Fruit fly (Drosophila melanogaster) whole organism, embryonic: ENCODE data around the gene Rpt6.

Experiments
- Asciz ChIP-seq: fragments of 200-800 bp; sonication (Bioruptor generic); optimal IDR thresholded peaks from 2 replicates; lab custom pipeline; 2017; ENCODE audit warnings: missing biosample characterization, mild to moderate bottlenecking, missing genetic modification characterization, missing genetic modification reagents
- B-H1 ChIP-seq: fragments of 200-800 bp; sonication (Bioruptor generic); IDR thresholded peaks from 3 replicates; pipeline ENCODE4 v1.3.6; 2022; ENCODE audit warnings: missing biosample characterization, missing genetic modification characterization
- CG10979 ChIP-seq: fragments of 200-800 bp; sonication (Bioruptor generic); optimal IDR thresholded peaks from 2 replicates; lab custom pipeline; 2018; ENCODE audit warnings: missing biosample characterization, mild to moderate bottlenecking, missing genetic modification characterization, moderate library complexity
- CG11696 ChIP-seq: fragments of 200-800 bp; sonication (Bioruptor generic); IDR thresholded peaks from 2 replicates; pipeline ENCODE4 v1.3.6; 2022; ENCODE audit warnings: missing biosample characterization, missing genetic modification characterization
- CG12942 ChIP-seq: fragments of 200-800 bp; sonication (Bioruptor generic); optimal IDR thresholded peaks from 3 replicates; lab custom pipeline; 2016; ENCODE audit warnings: missing biosample characterization, missing genetic modification characterization
- CG13424 ChIP-seq: fragments of 200-800 bp; sonication (Bioruptor generic); optimal IDR thresholded peaks from 2 replicates; lab custom pipeline; 2019; ENCODE audit warnings: missing biosample characterization, mild to moderate bottlenecking, missing genetic modification characterization, moderate library complexity
- CG15073 ChIP-seq: fragments of 200-800 bp; sonication (Bioruptor generic); optimal IDR thresholded peaks from 2 replicates; lab custom pipeline; 2016; ENCODE audit warnings: missing biosample characterization, missing genetic modification characterization
- CG17912 ChIP-seq: fragments of 200-800 bp; sonication (Bioruptor generic); optimal IDR thresholded peaks from 2 replicates; lab custom pipeline; 2018; ENCODE audit warnings: missing biosample characterization, mild to moderate bottlenecking, missing genetic modification characterization
- CG2199 ChIP-seq: fragments of 200-800 bp; sonication (Bioruptor generic); IDR thresholded peaks from 3 replicates; pipeline ENCODE4 v1.3.6; 2022; ENCODE audit warnings: missing biosample characterization, missing genetic modification characterization
- CG33213 ChIP-seq: fragments of 200-800 bp; sonication (Bioruptor generic); optimal IDR thresholded peaks from 3 replicates; lab custom pipeline; 2016; ENCODE audit warnings: missing biosample characterization, missing genetic modification characterization
- CG3407 ChIP-seq: fragments of 200-800 bp; sonication (Bioruptor generic); optimal IDR thresholded peaks from 2 replicates; lab custom pipeline; 2018; ENCODE audit warnings: missing biosample characterization, mild to moderate bottlenecking, missing genetic modification characterization
- CG34376 ChIP-seq: fragments of 200-800 bp; sonication (Bioruptor generic); optimal IDR thresholded peaks from 2 replicates; lab custom pipeline; 2018; ENCODE audit warnings: missing biosample characterization, mild to moderate bottlenecking, missing genetic modification characterization
- CG4360 ChIP-seq: fragments of 200-800 bp; sonication (Bioruptor generic); IDR thresholded peaks from 2 replicates; pipeline ENCODE4 v1.3.6; 2022; ENCODE audit warnings: missing biosample characterization, missing genetic modification characterization
- CG4730 ChIP-seq: fragments of 200-800 bp; sonication (Bioruptor generic); IDR thresholded peaks from 2 replicates; pipeline ENCODE4 v1.3.6; 2022; ENCODE audit warnings: missing biosample characterization, missing genetic modification characterization
- CG5245 ChIP-seq: fragments of 200-800 bp; sonication (Bioruptor generic); optimal IDR thresholded peaks from 3 replicates; lab custom pipeline; 2016; ENCODE audit warnings: missing biosample characterization, missing genetic modification characterization
- CG6272 ChIP-seq: fragments of 200-800 bp; sonication (Bioruptor generic); IDR thresholded peaks from 2 replicates; pipeline ENCODE4 v1.3.6; 2022; ENCODE audit warnings: missing biosample characterization, missing genetic modification characterization
- CG7928 ChIP-seq: fragments of 200-800 bp; sonication (Bioruptor generic); optimal IDR thresholded peaks from 2 replicates; lab custom pipeline; 2017; ENCODE audit warnings: missing biosample characterization, mild to moderate bottlenecking, missing genetic modification characterization
- CG8281 ChIP-seq: fragments of 200-800 bp; sonication (Bioruptor generic); optimal IDR thresholded peaks from 2 replicates; lab custom pipeline; 2018; ENCODE audit warnings: missing biosample characterization, mild to moderate bottlenecking, missing genetic modification characterization, moderate library complexity
- CG9876 ChIP-seq: fragments of 200-800 bp; sonication (Bioruptor generic); optimal IDR thresholded peaks from 2 replicates; lab custom pipeline; 2016; ENCODE audit warnings: missing biosample characterization, missing genetic modification characterization
- Chrac-16 ChIP-seq: fragments of 200-800 bp; sonication (Bioruptor generic); optimal IDR thresholded peaks from 3 replicates; lab custom pipeline; 2016; ENCODE audit warnings: missing biosample characterization, missing genetic modification characterization
- CoRest ChIP-seq: fragments of 200-800 bp; sonication (Bioruptor generic); optimal IDR thresholded peaks from 3 replicates; lab custom pipeline; 2018; ENCODE audit warnings: missing biosample characterization, mild to moderate bottlenecking, missing genetic modification characterization, moderate library complexity
- Dbx ChIP-seq: fragments of 200-800 bp; sonication (Bioruptor generic); IDR thresholded peaks from 3 replicates; pipeline ENCODE4 v1.3.6; 2022; ENCODE audit warnings: missing biosample characterization, missing genetic modification characterization
- Dip3 ChIP-seq: fragments of 200-800 bp; sonication (Bioruptor generic); optimal IDR thresholded peaks from 3 replicates; lab custom pipeline; 2016; ENCODE audit warnings: missing biosample characterization, missing genetic modification characterization
- E2f2 ChIP-seq: fragments of 200-800 bp; sonication (Bioruptor generic); IDR thresholded peaks from 2 replicates; pipeline ENCODE4 v1.3.6; 2022; ENCODE audit warnings: missing biosample characterization, missing genetic modification characterization
- Hmx ChIP-seq: fragments of 200-800 bp; sonication (Bioruptor generic); optimal IDR thresholded peaks from 2 replicates; lab custom pipeline; 2016; ENCODE audit warnings: missing biosample characterization, missing genetic modification characterization
- Ravus ChIP-seq: fragments of 200-800 bp; sonication (Bioruptor generic); IDR thresholded peaks from 2 replicates; pipeline ENCODE4 v1.3.6; 2022; ENCODE audit warnings: missing biosample characterization, missing genetic modification characterization
- Side ChIP-seq: fragments of 200-800 bp; sonication (Bioruptor generic); optimal IDR thresholded peaks from 2 replicates; lab custom pipeline; 2016; ENCODE audit warnings: missing biosample characterization, missing genetic modification characterization
- TFAM ChIP-seq: fragments of 200-800 bp; sonication (Bioruptor generic); optimal IDR thresholded peaks from 2 replicates; lab custom pipeline; 2017; ENCODE audit warnings: missing biosample characterization, missing genetic modification characterization, inconsistent platforms
- Tbp ChIP-seq: fragments of >200 bp; optimal IDR thresholded peaks from 2 replicates; lab custom pipeline; 2018; ENCODE audit warnings: missing biosample characterization, missing genetic modification characterization
- ap ChIP-seq: fragments of 200-800 bp; sonication (Bioruptor generic); IDR thresholded peaks from 2 replicates; pipeline ENCODE4 v1.3.6; 2022; ENCODE audit warnings: missing biosample characterization, missing genetic modification characterization
- ash1 ChIP-seq: fragments of 200-800 bp; sonication (Bioruptor generic); optimal IDR thresholded peaks from 2 replicates; lab custom pipeline; 2018; ENCODE audit warnings: missing biosample characterization, mild to moderate bottlenecking, missing genetic modification characterization
- dm ChIP-seq: fragments of 200-800 bp; sonication (Bioruptor generic); optimal IDR thresholded peaks from 3 replicates; lab custom pipeline; 2016; ENCODE audit warnings: missing biosample characterization, missing genetic modification characterization
- fd3F ChIP-seq: fragments of 200-800 bp; sonication (Bioruptor generic); optimal IDR thresholded peaks from 2 replicates; lab custom pipeline; 2018; ENCODE audit warnings: missing biosample characterization, mild to moderate bottlenecking, missing genetic modification characterization, moderate library complexity
- ham ChIP-seq: fragments of 200-800 bp; sonication (Bioruptor generic); IDR thresholded peaks from 2 replicates; pipeline ENCODE4 v1.3.6; 2022; ENCODE audit warnings: missing biosample characterization, missing genetic modification characterization
- knrl ChIP-seq: fragments of 200-800 bp; sonication (Bioruptor generic); IDR thresholded peaks from 3 replicates; pipeline ENCODE4 v1.3.6; 2022; ENCODE audit warnings: missing biosample characterization, missing genetic modification characterization; ENCODE audit not compliant: partially characterized antibody
- lola ChIP-seq, 3 experiments: fragments of >200 bp in 2 of 3; fragments of 200-800 bp in 1 of 3; sonication (Bioruptor generic) in 1 of 3; optimal IDR thresholded peaks; 2 replicates each; lab custom pipeline; 2017 to 2019; ENCODE audit warnings: missing biosample characterization in 3 of 3, missing genetic modification characterization in 3 of 3, mild to moderate bottlenecking in 1 of 3, moderate library complexity in 1 of 3
- nau ChIP-seq: fragments of 200-800 bp; sonication (Bioruptor generic); optimal IDR thresholded peaks from 3 replicates; lab custom pipeline; 2017; ENCODE audit warnings: missing biosample characterization, mild to moderate bottlenecking, missing genetic modification characterization, missing genetic modification reagents
- pnt ChIP-seq: fragments of 200-800 bp; sonication (Bioruptor generic); optimal IDR thresholded peaks from 3 replicates; lab custom pipeline; 2016; ENCODE audit warnings: missing biosample characterization, missing genetic modification characterization
- run ChIP-seq: fragments of 200-800 bp; sonication (Bioruptor generic); optimal IDR thresholded peaks from 3 replicates; lab custom pipeline; 2018; ENCODE audit warnings: missing biosample characterization, mild to moderate bottlenecking, missing genetic modification characterization
- sc ChIP-seq, 3 experiments: fragments of >200 bp in 2 of 3; fragments of 200-800 bp in 1 of 3; sonication (Bioruptor generic) in 1 of 3; optimal IDR thresholded peaks; 2 replicates in 2 of 3; 3 replicates in 1 of 3; lab custom pipeline; 2017; ENCODE audit warnings: mild to moderate bottlenecking in 1 of 3, missing biosample characterization in 1 of 3, missing genetic modification characterization in 1 of 3, missing genetic modification reagents in 1 of 3
- schlank ChIP-seq: fragments of 200-800 bp; sonication (Bioruptor generic); optimal IDR thresholded peaks from 2 replicates; lab custom pipeline; 2018; ENCODE audit warnings: missing biosample characterization, mild to moderate bottlenecking, missing genetic modification characterization
- scrt ChIP-seq: fragments of 200-800 bp; sonication (Bioruptor generic); optimal IDR thresholded peaks from 2 replicates; lab custom pipeline; 2018; ENCODE audit warnings: missing biosample characterization, mild to moderate bottlenecking, missing genetic modification characterization, moderate library complexity
- so ChIP-seq: fragments of 200-800 bp; sonication (Bioruptor generic); IDR thresholded peaks from 3 replicates; pipeline ENCODE4 v1.3.6; 2022; ENCODE audit warnings: missing biosample characterization, missing genetic modification characterization
- sqz ChIP-seq: fragments of 200-800 bp; sonication (Bioruptor generic); optimal IDR thresholded peaks from 3 replicates; lab custom pipeline; 2018; ENCODE audit warnings: missing biosample characterization, mild to moderate bottlenecking, missing genetic modification characterization
- stc ChIP-seq: fragments of 200-800 bp; sonication (Bioruptor generic); IDR thresholded peaks from 2 replicates; pipeline ENCODE4 v1.3.6; 2022; ENCODE audit warnings: missing biosample characterization, missing genetic modification characterization
- usp ChIP-seq: fragments of >200 bp; optimal IDR thresholded peaks from 2 replicates; lab custom pipeline; 2017; ENCODE audit warnings: missing biosample characterization, missing genetic modification characterization
- vnd ChIP-seq: fragments of 200-800 bp; sonication (Bioruptor generic); IDR thresholded peaks from 3 replicates; pipeline ENCODE4 v1.3.6; 2022; ENCODE audit warnings: missing biosample characterization, missing genetic modification characterization; ENCODE audit not compliant: partially characterized antibody
- wor ChIP-seq: fragments of 200-800 bp; sonication (Bioruptor generic); IDR thresholded peaks from 2 replicates; pipeline ENCODE4 v1.3.6; 2022; ENCODE audit warnings: missing biosample characterization, missing genetic modification characterization
- zen ChIP-seq: fragments of 200-800 bp; sonication (Bioruptor generic); optimal IDR thresholded peaks from 3 replicates; lab custom pipeline; 2018; ENCODE audit warnings: missing biosample characterization, mild to moderate bottlenecking, missing genetic modification characterization, moderate library complexity
- zfh1 ChIP-seq: fragments of 200-800 bp; sonication (Bioruptor generic); IDR thresholded peaks from 3 replicates; pipeline ENCODE4 v1.3.6; 2022; ENCODE audit warnings: missing biosample characterization, missing genetic modification characterization

Rpt6 gene

DNA sequence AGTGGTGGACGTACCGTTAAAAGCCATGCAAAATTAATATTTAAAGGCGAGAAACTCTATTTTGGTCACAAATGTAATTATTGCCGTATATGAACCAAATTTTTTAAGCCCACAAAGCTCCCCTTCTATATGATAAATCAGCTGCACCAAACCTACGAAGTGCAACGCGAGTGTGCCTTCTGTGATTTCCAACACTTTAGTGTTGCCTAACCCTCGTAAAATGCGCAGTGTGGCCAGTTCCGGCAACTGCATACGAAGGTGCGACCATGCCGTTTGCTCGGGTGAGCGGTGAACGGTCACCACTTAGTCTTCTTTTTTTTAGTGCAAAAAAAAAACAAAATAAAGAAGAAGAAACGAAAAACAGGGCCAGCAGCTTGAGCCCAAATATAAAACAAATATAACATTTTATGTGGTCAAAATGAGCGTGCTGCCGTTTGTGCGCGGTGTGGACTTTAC lies 23.7 kb downstream of the Rpt6 start, which contains the start of the genes tty and fliI (continued):
- TF ChIP-seq knrl (GFP tag; lab: Robert Waterston, UW) (peak; percentile 37; the same call in 1 of the 3 replicates), Dbx (GFP tag; lab: Robert Waterston, UW) (peak; percentile 85), ham (GFP tag; lab: Robert Waterston, UW) (peak; percentile 67; the same call in 1 of the 2 replicates), zfh1 (GFP tag; lab: Robert Waterston, UW) (peak; percentile 93), vnd (GFP tag; lab: Robert Waterston, UW) (peak; percentile 39; the same call in 2 of the 3 replicates), E2f2 (GFP tag; lab: Robert Waterston, UW) (peak; percentile 80), run (tag; lab: Kevin White, UChicago) (peak; percentile 20), CG9876 (GFP tag; lab: Kevin White, UChicago) (peak; percentile 75), CG7928 (GFP tag; lab: Kevin White, UChicago) (peak; percentile 46), CG10979 (tag; lab: Kevin White, UChicago) (peak; percentile 53), CG34376 (GFP tag; lab: Kevin White, UChicago) (peak; percentile 58), so (GFP tag; lab: Robert Waterston, UW) (peak; percentile 74; the same call in 2 of the 3 replicates), CoRest (peak; percentile 80), lola (GFP tag; optimal IDR thresholded peaks at IDR 0.05; lab: Kevin White, UChicago) (peak in 1 of 3 experiments; percentile 41), CG4730 (GFP tag; lab: Robert Waterston, UW) (peak; percentile 87), nau (no peak), CG8281 (tag; lab: Kevin White, UChicago) (peak; percentile 28), fd3F (GFP tag; lab: Kevin White, UChicago) (peak; percentile 67), pnt (GFP tag; lab: Kevin White, UChicago) (peak; percentile 82), Asciz (GFP tag; lab: Kevin White, UChicago) (no peak), ap (peak; percentile 88), Dip3 (peak; percentile 86), CG2199 (GFP tag; lab: Robert Waterston, UW) (peak; percentile 78), wor (GFP tag; lab: Robert Waterston, UW) (peak; percentile 81), CG6272 (peak; percentile 89), CG13424 (tag; lab: Kevin White, UChicago) (peak; percentile 68), CG33213 (peak; percentile 89), stc (GFP tag; lab: Robert Waterston, UW) (peak; percentile 81), usp (GFP tag; lab: Kevin White, UChicago) (no peak), Side (GFP tag; lab: Kevin White, UChicago) (peak; percentile 77), sc (optimal IDR thresholded peaks at IDR 0.05; lab: Kevin White, UChicago) (no peak), sc (GFP tag; optimal IDR thresholded peaks at IDR 0.05; lab: Kevin White, UChicago) (peak; percentile 62), B-H1 (GFP tag; lab: Robert Waterston, UW) (peak; percentile 84), TFAM (GFP tag; lab: Kevin White, UChicago) (no peak), ash1 (GFP tag; lab: Kevin White, UChicago) (no peak), Chrac-16 (GFP tag; lab: Kevin White, UChicago) (peak; percentile 73), sqz (GFP tag; lab: Kevin White, UChicago) (no peak), CG3407 (GFP tag; lab: Kevin White, UChicago) (peak; percentile 66), CG5245 (peak; percentile 62), scrt (GFP tag; lab: Kevin White, UChicago) (peak; percentile 40), schlank (tag; lab: Kevin White, UChicago) (peak; percentile 54), CG4360 (GFP tag; lab: Robert Waterston, UW) (0 out of 2 replicates have a peak, but pooled peaks have one; percentile 5), Ravus (peak; percentile 63), zen (peak; percentile 51), CG11696 (GFP tag; lab: Robert Waterston, UW) (peak; percentile 98), CG12942 (GFP tag; lab: Kevin White, UChicago) (peak; percentile 81), CG15073 (GFP tag; lab: Kevin White, UChicago) (peak; percentile 93), CG17912 (GFP tag; lab: Kevin White, UChicago) (peak; percentile 41), dm (GFP tag; lab: Kevin White, UChicago) (peak; percentile 75), Tbp (GFP tag; lab: Kevin White, UChicago) (no peak), Hmx (GFP tag; lab: Kevin White, UChicago) (no peak)
